Fruit fly (Drosophila melanogaster) whole organism, adult: Measurements from ENCODE around the gene akirin.
A peak's percentile ranks its signal among the peaks of the same experiment; 100 is the strongest.

Experiments
- CG11617 ChIP-seq: fragments of 200-800 bp; sonication (Bioruptor generic); optimal IDR thresholded peaks from 2 replicates; lab custom pipeline; 2017; ENCODE audit warnings: mild to moderate bottlenecking, missing biosample characterization, missing genetic modification reagents, missing genetic modification characterization
- CG12768 ChIP-seq: fragments of 200-800 bp; sonication (Bioruptor generic); optimal IDR thresholded peaks from 2 replicates; lab custom pipeline; 2017; ENCODE audit warnings: missing biosample characterization, missing genetic modification characterization, mild to moderate bottlenecking, moderate library complexity, missing genetic modification reagents
- CG14711 ChIP-seq: fragments of 200-800 bp; sonication (Bioruptor generic); optimal IDR thresholded peaks from 2 replicates; lab custom pipeline; 2018; ENCODE audit warnings: missing biosample characterization, mild to moderate bottlenecking, missing genetic modification characterization, moderate library complexity
- CG1620 ChIP-seq: fragments of 200-800 bp; sonication (Bioruptor generic); optimal IDR thresholded peaks from 2 replicates; lab custom pipeline; 2016; ENCODE audit warnings: missing biosample characterization, missing genetic modification characterization
- CG33017 ChIP-seq: fragments of 200-800 bp; sonication (Bioruptor generic); optimal IDR thresholded peaks from 2 replicates; lab custom pipeline; 2018; ENCODE audit warnings: missing biosample characterization, mild to moderate bottlenecking, missing genetic modification characterization, moderate library complexity
- CG5204 ChIP-seq: fragments of 200-800 bp; sonication (Bioruptor generic); optimal IDR thresholded peaks from 2 replicates; lab custom pipeline; 2016; ENCODE audit warnings: missing biosample characterization, missing genetic modification characterization
- CG7045 ChIP-seq: fragments of 200-800 bp; sonication (Bioruptor generic); optimal IDR thresholded peaks from 2 replicates; lab custom pipeline; 2017; ENCODE audit warnings: missing biosample characterization, mild to moderate bottlenecking, missing genetic modification characterization
- CG7101 ChIP-seq: fragments of 200-800 bp; sonication (Bioruptor generic); optimal IDR thresholded peaks from 2 replicates; lab custom pipeline; 2018; ENCODE audit warnings: missing biosample characterization, mild to moderate bottlenecking, missing genetic modification characterization, moderate library complexity
- Clk ChIP-seq: fragments of 200-800 bp; sonication (Bioruptor generic); optimal IDR thresholded peaks from 2 replicates; lab custom pipeline; 2017; ENCODE audit warnings: missing biosample characterization, missing genetic modification characterization
- Crg-1 ChIP-seq: fragments of 200-800 bp; sonication (Bioruptor generic); optimal IDR thresholded peaks from 2 replicates; lab custom pipeline; 2016; ENCODE audit warnings: missing biosample characterization, missing genetic modification characterization
- Hr96 ChIP-seq: fragments of 200-800 bp; sonication (Bioruptor generic); optimal IDR thresholded peaks from 2 replicates; lab custom pipeline; 2016; ENCODE audit warnings: missing biosample characterization, missing genetic modification characterization
- Mnt ChIP-seq: fragments of 200-800 bp; sonication (Bioruptor generic); optimal IDR thresholded peaks from 2 replicates; lab custom pipeline; 2016; ENCODE audit warnings: missing biosample characterization, mild to moderate bottlenecking, missing genetic modification characterization
- bab1 ChIP-seq: fragments of 200-800 bp; sonication (Bioruptor generic); optimal IDR thresholded peaks from 3 replicates; lab custom pipeline; 2019; ENCODE audit warnings: missing biosample characterization, mild to moderate bottlenecking, missing genetic modification characterization, moderate library complexity
- cic ChIP-seq: fragments of 200-800 bp; sonication (Bioruptor generic); optimal IDR thresholded peaks from 2 replicates; lab custom pipeline; 2017; ENCODE audit warnings: missing biosample characterization, mild to moderate bottlenecking, missing genetic modification characterization, moderate library complexity
- cnc ChIP-seq, 2 experiments: fragments of >200 bp; optimal IDR thresholded peaks; 2 replicates each; lab custom pipeline; 2017
- kay ChIP-seq: fragments of 200-800 bp; sonication (Bioruptor generic); peaks from one replicate; lab custom pipeline; 2016; ENCODE audit warnings: missing biosample characterization, missing genetic modification characterization, borderline replicate concordance
- ovo ChIP-seq: fragments of 200-800 bp; sonication (Bioruptor generic); optimal IDR thresholded peaks from 2 replicates; lab custom pipeline; 2016; ENCODE audit warnings: missing biosample characterization, missing genetic modification characterization
- pad ChIP-seq: fragments of 200-800 bp; sonication (Bioruptor generic); optimal IDR thresholded peaks from 3 replicates; lab custom pipeline; 2017; ENCODE audit warnings: missing biosample characterization, missing genetic modification characterization, mild to moderate bottlenecking, moderate library complexity, missing genetic modification reagents
- tj ChIP-seq: fragments of 200-800 bp; sonication (Bioruptor generic); optimal IDR thresholded peaks from 3 replicates; lab custom pipeline; 2017; ENCODE audit warnings: missing biosample characterization, mild to moderate bottlenecking, missing genetic modification characterization, moderate library complexity
- toe ChIP-seq: fragments of 200-800 bp; sonication (Bioruptor generic); optimal IDR thresholded peaks from 2 replicates; lab custom pipeline; 2016; ENCODE audit warnings: missing biosample characterization, missing genetic modification characterization

The akirin gene

DNA sequence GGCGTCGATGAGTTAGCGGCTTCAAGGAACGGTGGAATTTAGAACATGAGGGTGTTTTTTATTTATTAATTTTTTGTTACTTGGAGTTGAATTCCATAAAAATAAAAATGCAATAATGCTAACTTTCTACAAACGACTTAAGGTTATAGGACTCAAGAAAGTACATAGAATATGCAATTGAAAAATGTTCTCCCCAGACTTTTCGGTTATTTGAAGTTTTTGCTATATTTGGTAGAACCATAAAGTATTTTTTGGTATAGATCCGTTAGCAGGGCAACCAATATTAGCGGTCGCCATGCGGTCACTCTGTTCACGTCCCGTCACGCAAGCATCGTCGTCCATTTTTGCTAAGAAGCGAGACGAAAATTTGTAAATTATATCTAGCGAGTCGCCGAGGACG, at the start of gene akirin:
Gene akirin (plus strand): TSS at position 301 of the 400 bp plus-strand sequence.
- TF ChIP-seq bab1, result no peak
- TF ChIP-seq CG11617 (GFP tag; lab: Kevin White, UChicago), result no peak
- no peak for TF ChIP-seq kay
- TF ChIP-seq cnc (optimal IDR thresholded peaks at IDR 0.05; lab: Kevin White, UChicago), result no peak
- no peak for TF ChIP-seq Hr96
- no peak for TF ChIP-seq CG14711
- no peak for TF ChIP-seq cic (GFP tag; lab: Kevin White, UChicago)
- no peak for TF ChIP-seq CG1620
- no peak for TF ChIP-seq Mnt
- no peak for TF ChIP-seq toe (GFP tag; lab: Kevin White, UChicago)
- no peak for TF ChIP-seq Crg-1 (GFP tag; lab: Kevin White, UChicago)
- TF ChIP-seq CG7045 (GFP tag; lab: Kevin White, UChicago), result no peak
- TF ChIP-seq CG12768 (GFP tag; lab: Kevin White, UChicago), result no peak
- TF ChIP-seq CG33017 (tag; lab: Kevin White, UChicago), result no peak
- no peak for TF ChIP-seq tj (GFP tag; lab: Kevin White, UChicago)
- TF ChIP-seq CG7101 (tag; lab: Kevin White, UChicago), result no peak

- peak; percentile 14 for TF ChIP-seq pad (GFP tag; lab: Kevin White, UChicago)
- no peak for TF ChIP-seq CG5204 (GFP tag; lab: Kevin White, UChicago)
- no peak for TF ChIP-seq cnc (optimal IDR thresholded peaks at IDR 0.05; lab: Kevin White, UChicago)
- no peak for TF ChIP-seq Hr96
- no peak for TF ChIP-seq kay
- TF ChIP-seq CG12768 (GFP tag; lab: Kevin White, UChicago), result peak; percentile 4
- TF ChIP-seq CG1620, result peak; percentile 44
- peak; percentile 15 for TF ChIP-seq ovo (GFP tag; lab: Kevin White, UChicago)
- peak; percentile 36 for TF ChIP-seq CG11617 (GFP tag; lab: Kevin White, UChicago)
- peak; percentile 27 for TF ChIP-seq tj (GFP tag; lab: Kevin White, UChicago)
- no peak for TF ChIP-seq CG33017 (tag; lab: Kevin White, UChicago)
- peak; percentile 17 for TF ChIP-seq bab1
- TF ChIP-seq CG7045 (GFP tag; lab: Kevin White, UChicago), result no peak
- TF ChIP-seq CG7101 (tag; lab: Kevin White, UChicago), result peak; percentile 75
- peak; percentile 13 for TF ChIP-seq toe (GFP tag; lab: Kevin White, UChicago)
- TF ChIP-seq Crg-1 (GFP tag; lab: Kevin White, UChicago), result peak; percentile 38
- peak; percentile 66 for TF ChIP-seq CG14711
- peak; percentile 44 for TF ChIP-seq Mnt
- peak; percentile 13 for TF ChIP-seq cic (GFP tag; lab: Kevin White, UChicago)
Observed at dm6 chr3L:7323348-7323747, 46.3 kb upstream of the akirin start, which contains the start of the genes RhoGEF4 and Rint1. TSS of gene RhoGEF4 (minus strand) at chr3L:7323411. TSS of gene Rint1 (plus strand) at chr3L:7323619.

- TF ChIP-seq bab1, result no peak
- no peak for TF ChIP-seq CG33017 (tag; lab: Kevin White, UChicago)
- no peak for TF ChIP-seq CG1620
- TF ChIP-seq cnc (optimal IDR thresholded peaks at IDR 0.05; lab: Kevin White, UChicago), result no peak
- TF ChIP-seq Mnt, result no peak
- no peak for TF ChIP-seq kay
- TF ChIP-seq Crg-1 (GFP tag; lab: Kevin White, UChicago), result no peak
- no peak for TF ChIP-seq CG5204 (GFP tag; lab: Kevin White, UChicago)
- no peak for TF ChIP-seq CG7045 (GFP tag; lab: Kevin White, UChicago)
- no peak for TF ChIP-seq Hr96
- TF ChIP-seq cic (GFP tag; lab: Kevin White, UChicago), result no peak
- no peak for TF ChIP-seq toe (GFP tag; lab: Kevin White, UChicago)
- no peak for TF ChIP-seq Clk
- no peak for TF ChIP-seq ovo (GFP tag; lab: Kevin White, UChicago)
- TF ChIP-seq pad (GFP tag; lab: Kevin White, UChicago), result no peak
- TF ChIP-seq CG12768 (GFP tag; lab: Kevin White, UChicago), result no peak
- TF ChIP-seq tj (GFP tag; lab: Kevin White, UChicago), result no peak
- TF ChIP-seq CG11617 (GFP tag; lab: Kevin White, UChicago), result no peak
Observed at dm6 chr3L:7326676-7327075, 43.0 kb upstream of the akirin start.

- TF ChIP-seq toe (GFP tag; lab: Kevin White, UChicago) (no peak), Crg-1 (GFP tag; lab: Kevin White, UChicago) (peak; percentile 80), Clk (peak; percentile 51), bab1 (peak; percentile 86), CG1620 (peak; percentile 75), cnc (optimal IDR thresholded peaks at IDR 0.05; lab: Kevin White, UChicago) (no peak), kay (no peak), pad (GFP tag; lab: Kevin White, UChicago) (peak; percentile 69), CG12768 (GFP tag; lab: Kevin White, UChicago) (peak; percentile 90), CG7045 (GFP tag; lab: Kevin White, UChicago) (peak; percentile 90), CG14711 (peak; percentile 99), CG33017 (tag; lab: Kevin White, UChicago) (peak; percentile 93), Hr96 (no peak), CG5204 (GFP tag; lab: Kevin White, UChicago) (no peak), ovo (GFP tag; lab: Kevin White, UChicago) (peak; percentile 80), tj (GFP tag; lab: Kevin White, UChicago) (peak; percentile 88), Mnt (peak; percentile 70), CG7101 (tag; lab: Kevin White, UChicago) (peak; percentile 96), CG11617 (GFP tag; lab: Kevin White, UChicago) (peak; percentile 96), cic (GFP tag; lab: Kevin White, UChicago) (peak; percentile 69)
Observed at dm6 chr3L:7328567-7329253, 40.9 kb upstream of the akirin start, which contains the start of the genes mrva, CG42307 and mus312. TSS of gene mrva (minus strand) at chr3L:7328842. TSS of gene CG42307 (plus strand) at chr3L:7329132. TSS of gene mus312 (plus strand) at chr3L:7329132.

dm6 chr3L:7334990-7335389, 34.7 kb upstream of the akirin start, which contains the start of the genes wrm1 and wrm2:
TSS of gene wrm1 (minus strand) at chr3L:7335226.
TSS of gene wrm2 (minus strand) at chr3L:7335226.
- TF ChIP-seq bab1 (peak; percentile 52), tj (GFP tag; lab: Kevin White, UChicago) (no peak), Mnt (peak; percentile 55), CG1620 (no peak), CG14711 (peak; percentile 5)
